Worm (Caenorhabditis elegans) whole organism, late embryonic: ENCODE results near the gene C05D9.7.
A peak's percentile ranks its signal among the peaks of the same experiment; 100 is the strongest.

Experiments
- F13H6.1 ChIP-seq: sonication (generic microtip); optimal IDR thresholded peaks from 2 replicates; lab custom pipeline; 2016; ENCODE audit warnings: missing genetic modification characterization, missing compliant biosample characterization
- K02D7.2 ChIP-seq: sonication (generic microtip); optimal IDR thresholded peaks from 2 replicates; lab custom pipeline; 2017; ENCODE audit warnings: mild to moderate bottlenecking, missing genetic modification characterization, missing compliant biosample characterization
- K09A11.1 ChIP-seq: sonication (generic microtip); optimal IDR thresholded peaks from 2 replicates; lab custom pipeline; 2017; ENCODE audit warnings: antibody characterized with exemption, mild to moderate bottlenecking, missing genetic modification characterization, missing compliant biosample characterization; ENCODE audit not compliant: insufficient read depth
- ahr-1 ChIP-seq: sonication (generic microtip); optimal IDR thresholded peaks from 2 replicates; lab custom pipeline; 2016; ENCODE audit warnings: missing genetic modification characterization, missing compliant biosample characterization
- ama-1 ChIP-seq: fragments of 150-350 bp; optimal IDR thresholded peaks from 2 replicates; lab custom pipeline; 2014
- ceh-14 ChIP-seq: sonication (generic microtip); optimal IDR thresholded peaks from 2 replicates; lab custom pipeline; 2016; ENCODE audit warnings: missing genotype, missing genetic modification characterization, missing compliant biosample characterization
- ceh-18 ChIP-seq: sonication (generic microtip); optimal IDR thresholded peaks from 2 replicates; lab custom pipeline; 2016; ENCODE audit warnings: missing genetic modification characterization, missing compliant biosample characterization
- ceh-24 ChIP-seq: sonication (generic microtip); optimal IDR thresholded peaks from 2 replicates; lab custom pipeline; 2016; ENCODE audit warnings: mild to moderate bottlenecking, missing genetic modification characterization, missing compliant biosample characterization
- ceh-34 ChIP-seq: sonication (generic microtip); optimal IDR thresholded peaks from 2 replicates; lab custom pipeline; 2016; ENCODE audit warnings: mild to moderate bottlenecking, missing genetic modification characterization, missing compliant biosample characterization
- ceh-6 ChIP-seq: fragments of 200-800 bp; sonication (Bioruptor generic); optimal IDR thresholded peaks from 2 replicates; lab custom pipeline; 2018; ENCODE audit warnings: mild to moderate bottlenecking, missing genetic modification characterization, missing compliant biosample characterization
- ceh-9 ChIP-seq: sonication (generic microtip); optimal IDR thresholded peaks from 2 replicates; lab custom pipeline; 2016; ENCODE audit warnings: mild to moderate bottlenecking, missing genetic modification characterization, inconsistent platforms, missing compliant biosample characterization
- che-1 ChIP-seq: sonication (generic microtip); optimal IDR thresholded peaks from 2 replicates; lab custom pipeline; 2016; ENCODE audit warnings: mild to moderate bottlenecking, missing genetic modification characterization, missing compliant biosample characterization
- elt-2 ChIP-seq: sonication (generic microtip); optimal IDR thresholded peaks from 2 replicates; lab custom pipeline; 2016; ENCODE audit warnings: missing genetic modification reagents, missing genetic modification characterization, missing compliant biosample characterization
- elt-4 ChIP-seq: sonication (generic microtip); optimal IDR thresholded peaks from 2 replicates; lab custom pipeline; 2016; ENCODE audit warnings: missing genetic modification characterization, missing compliant biosample characterization
- eyg-1 ChIP-seq: sonication (generic microtip); optimal IDR thresholded peaks from 2 replicates; lab custom pipeline; 2016; ENCODE audit warnings: missing genotype, missing genetic modification characterization, missing compliant biosample characterization
- fax-1 ChIP-seq: sonication (generic microtip); optimal IDR thresholded peaks from 2 replicates; lab custom pipeline; 2016; ENCODE audit warnings: missing genotype, missing genetic modification characterization, missing compliant biosample characterization
- fkh-10 ChIP-seq: fragments of 150-350 bp; optimal IDR thresholded peaks from 2 replicates; lab custom pipeline; 2014; ENCODE audit warnings: missing biosample characterization, missing genetic modification reagents, missing genetic modification characterization
- hlh-13 ChIP-seq: fragments of 200-800 bp; sonication (Bioruptor generic); optimal IDR thresholded peaks from 2 replicates; lab custom pipeline; 2018; ENCODE audit warnings: mild to moderate bottlenecking, missing genetic modification characterization, missing compliant biosample characterization
- hlh-6 ChIP-seq: sonication (generic microtip); optimal IDR thresholded peaks from 2 replicates; lab custom pipeline; 2016; ENCODE audit warnings: missing genotype, missing genetic modification characterization, missing compliant biosample characterization
- hlh-8 ChIP-seq: sonication (generic microtip); optimal IDR thresholded peaks from 2 replicates; lab custom pipeline; 2016; ENCODE audit warnings: missing genotype, missing genetic modification characterization, missing compliant biosample characterization
- lim-6 ChIP-seq: sonication (generic microtip); optimal IDR thresholded peaks from 2 replicates; lab custom pipeline; 2016; ENCODE audit warnings: missing genetic modification characterization, missing compliant biosample characterization
- lin-11 ChIP-seq: fragments of 200-800 bp; sonication (Bioruptor generic); optimal IDR thresholded peaks from 2 replicates; lab custom pipeline; 2018; ENCODE audit warnings: mild to moderate bottlenecking, missing genetic modification characterization, missing compliant biosample characterization
- madf-2 ChIP-seq: sonication (generic microtip); optimal IDR thresholded peaks from 2 replicates; lab custom pipeline; 2017; ENCODE audit warnings: missing genetic modification characterization, missing compliant biosample characterization
- nfya-1 ChIP-seq: sonication (generic microtip); optimal IDR thresholded peaks from 2 replicates; lab custom pipeline; 2017; ENCODE audit warnings: missing genetic modification characterization, mild to moderate bottlenecking, missing compliant biosample characterization, antibody characterized with exemption, moderate library complexity
- nhr-11 ChIP-seq: fragments of 150-350 bp; optimal IDR thresholded peaks from 2 replicates; lab custom pipeline; 2014; ENCODE audit warnings: missing biosample characterization, missing genetic modification characterization
- nhr-232 ChIP-seq: sonication (generic microtip); optimal IDR thresholded peaks from 2 replicates; lab custom pipeline; 2016; ENCODE audit warnings: missing genetic modification characterization, missing compliant biosample characterization
- odd-2 ChIP-seq: sonication (generic microtip); optimal IDR thresholded peaks from 2 replicates; lab custom pipeline; 2017; ENCODE audit warnings: antibody characterized with exemption, mild to moderate bottlenecking, missing genetic modification characterization, missing compliant biosample characterization
- pat-9 ChIP-seq: fragments of 200-800 bp; sonication (Bioruptor generic); optimal IDR thresholded peaks from 2 replicates; lab custom pipeline; 2018; ENCODE audit warnings: mild to moderate bottlenecking, missing genetic modification characterization, moderate library complexity, missing compliant biosample characterization
- pax-1 ChIP-seq: fragments of 150-350 bp; optimal IDR thresholded peaks from 2 replicates; lab custom pipeline; 2014; ENCODE audit warnings: missing biosample characterization, missing genetic modification characterization
- pqm-1 ChIP-seq: sonication (generic microtip); optimal IDR thresholded peaks from 2 replicates; lab custom pipeline; 2016; ENCODE audit warnings: missing genetic modification characterization, missing compliant biosample characterization
- pros-1 ChIP-seq: fragments of 150-350 bp; optimal IDR thresholded peaks from 2 replicates; lab custom pipeline; 2014; ENCODE audit warnings: missing biosample characterization, missing genetic modification reagents, missing genetic modification characterization
- ref-2 ChIP-seq: sonication (generic microtip); optimal IDR thresholded peaks from 2 replicates; lab custom pipeline; 2016; ENCODE audit warnings: missing genetic modification characterization, missing compliant biosample characterization
- rnt-1 ChIP-seq: sonication (generic microtip); optimal IDR thresholded peaks from 2 replicates; lab custom pipeline; 2016; ENCODE audit warnings: missing genetic modification characterization, missing compliant biosample characterization
- sox-4 ChIP-seq: sonication (generic microtip); optimal IDR thresholded peaks from 2 replicates; lab custom pipeline; 2017; ENCODE audit warnings: mild to moderate bottlenecking, missing genetic modification characterization, inconsistent platforms, missing compliant biosample characterization
- syd-9 ChIP-seq: sonication (generic microtip); optimal IDR thresholded peaks from 2 replicates; lab custom pipeline; 2016; ENCODE audit warnings: mild to moderate bottlenecking, missing genetic modification characterization, moderate library complexity, missing compliant biosample characterization
- tbx-7 ChIP-seq: sonication (generic microtip); optimal IDR thresholded peaks from 2 replicates; lab custom pipeline; 2016; ENCODE audit warnings: missing genotype, missing genetic modification characterization, missing compliant biosample characterization
- ttx-3 ChIP-seq: sonication (generic microtip); optimal IDR thresholded peaks from 2 replicates; lab custom pipeline; 2016; ENCODE audit warnings: missing genetic modification reagents, missing genetic modification characterization, missing compliant biosample characterization
- unc-42 ChIP-seq: sonication (generic microtip); optimal IDR thresholded peaks from 2 replicates; lab custom pipeline; 2016; ENCODE audit warnings: missing genotype, missing genetic modification characterization, missing compliant biosample characterization
- unc-55 ChIP-seq: sonication (generic microtip); optimal IDR thresholded peaks from 2 replicates; lab custom pipeline; 2017; ENCODE audit warnings: missing biosample characterization, missing genetic modification reagents, missing genetic modification characterization
- ztf-16 ChIP-seq: sonication (generic microtip); optimal IDR thresholded peaks from 2 replicates; lab custom pipeline; 2017; ENCODE audit warnings: missing genetic modification characterization, missing compliant biosample characterization

Gene C05D9.7

ce11 chrX:1088048-1088447, 31.2 kb downstream of the C05D9.7 start, which contains the start of gene rei-2:
TSS of gene rei-2 (minus strand) at chrX:1088148.
- TF ChIP-seq ttx-3 (tag; lab: Kevin White, UChicago) (no peak), pqm-1 (tag; lab: Kevin White, UChicago) (no peak), pax-1 (tag; lab: Kevin White, UChicago) (no peak), ztf-16 (tag; lab: Kevin White, UChicago) (no peak), ceh-14 (no peak), sox-4 (no peak), lim-6 (tag; lab: Kevin White, UChicago) (no peak), nfya-1 (tag; lab: Kevin White, UChicago) (no peak), eyg-1 (no peak), nhr-11 (tag; lab: Kevin White, UChicago) (no peak), che-1 (no peak), odd-2 (no peak)

- no peak for TF ChIP-seq nhr-232 (tag; lab: Kevin White, UChicago)
- TF ChIP-seq hlh-8, result peak; percentile 35
Measured at ce11 chrX:1086406-1086897, 32.8 kb downstream of the C05D9.7 start.

ce11 chrX:1085000-1085399, 34.2 kb downstream of the C05D9.7 start:
- no peak for TF ChIP-seq hlh-8
- TF ChIP-seq pros-1 (tag; lab: Kevin White, UChicago), result no peak
- TF ChIP-seq F13H6.1 (tag; lab: Kevin White, UChicago), result no peak
- no peak for TF ChIP-seq fkh-10 (GFP tag; lab: Kevin White, UChicago)
- TF ChIP-seq sox-4, result no peak
- no peak for TF ChIP-seq ceh-9 (tag; lab: Kevin White, UChicago)
- TF ChIP-seq odd-2, result no peak
- no peak for TF ChIP-seq K09A11.1 (tag; lab: Kevin White, UChicago)
- no peak for TF ChIP-seq che-1
- TF ChIP-seq pat-9 (tag; lab: Kevin White, UChicago), result no peak
- no peak for TF ChIP-seq ama-1 (lab: Kevin White, UChicago)
- no peak for TF ChIP-seq ceh-24 (tag; lab: Kevin White, UChicago)
- no peak for TF ChIP-seq unc-42 (tag; lab: Kevin White, UChicago)
- TF ChIP-seq lin-11, result no peak
- TF ChIP-seq K02D7.2, result no peak
- TF ChIP-seq ceh-14, result no peak
- TF ChIP-seq tbx-7 (tag; lab: Kevin White, UChicago), result no peak
- TF ChIP-seq elt-2 (tag; lab: Kevin White, UChicago), result no peak
- no peak for TF ChIP-seq madf-2 (tag; lab: Kevin White, UChicago)
- no peak for TF ChIP-seq rnt-1 (tag; lab: Kevin White, UChicago)

- peak; percentile 69 for TF ChIP-seq ceh-18 (tag; lab: Kevin White, UChicago)
- peak; percentile 11 for TF ChIP-seq ceh-34
- TF ChIP-seq hlh-6 (tag; lab: Kevin White, UChicago), result peak; percentile 60
- no peak for TF ChIP-seq fax-1
- TF ChIP-seq elt-4 (tag; lab: Kevin White, UChicago), result peak; percentile 3
- TF ChIP-seq hlh-13, result no peak
- TF ChIP-seq rnt-1 (tag; lab: Kevin White, UChicago), result peak; percentile 88
- peak; percentile 17 for TF ChIP-seq nfya-1 (tag; lab: Kevin White, UChicago)
- TF ChIP-seq lim-6 (tag; lab: Kevin White, UChicago), result peak; percentile 68
- TF ChIP-seq pqm-1 (tag; lab: Kevin White, UChicago), result no peak
Measured at ce11 chrX:1081927-1082326, 37.3 kb downstream of the C05D9.7 start.

ce11 chrX:1080549-1080948, 38.7 kb downstream of the C05D9.7 start, which contains the start of gene pfn-3:
TSS of gene pfn-3 (minus strand) at chrX:1080649.
- TF ChIP-seq syd-9 (tag; lab: Kevin White, UChicago) (no peak), ahr-1 (tag; lab: Kevin White, UChicago) (no peak), ceh-6 (GFP tag; lab: Kevin White, UChicago) (no peak), odd-2 (no peak), unc-55 (peak; percentile 23), ref-2 (tag; lab: Kevin White, UChicago) (no peak), pax-1 (tag; lab: Kevin White, UChicago) (no peak)
